Worm (Caenorhabditis elegans) whole organism, L2 larva: ENCODE results near the gene Y41D4B.14.

Experiments
- C34F6.9 ChIP-seq: fragments of 150-350 bp; optimal IDR thresholded peaks from 2 replicates; lab custom pipeline; 2014; ENCODE audit warnings: missing biosample characterization, missing genetic modification characterization
- F13H6.1 ChIP-seq: sonication (generic microtip); optimal IDR thresholded peaks from 2 replicates; lab custom pipeline; 2016; ENCODE audit warnings: missing genetic modification characterization, missing compliant biosample characterization
- ZK546.5 ChIP-seq: sonication (generic microtip); optimal IDR thresholded peaks from 2 replicates; lab custom pipeline; 2017; ENCODE audit warnings: missing biosample characterization, missing genetic modification characterization
- ama-1 ChIP-seq: fragments of 150-350 bp; optimal IDR thresholded peaks from 2 replicates; lab custom pipeline; 2018; ENCODE audit warnings: inconsistent platforms
- blmp-1 ChIP-seq: sonication (generic microtip); optimal IDR thresholded peaks from 2 replicates; lab custom pipeline; 2017; ENCODE audit warnings: missing genetic modification characterization, mild to moderate bottlenecking, missing compliant biosample characterization, antibody characterized with exemption, moderate library complexity; ENCODE audit not compliant: insufficient read depth
- ceh-16 ChIP-seq: fragments of 150-350 bp; optimal IDR thresholded peaks from 2 replicates; lab custom pipeline; 2014; ENCODE audit warnings: missing biosample characterization, missing genetic modification characterization
- ceh-82 ChIP-seq: fragments of 150-350 bp; optimal IDR thresholded peaks from 2 replicates; lab custom pipeline; 2014; ENCODE audit warnings: missing biosample characterization, missing genetic modification characterization
- crh-2 ChIP-seq: sonication (generic microtip); optimal IDR thresholded peaks from 2 replicates; lab custom pipeline; 2017; ENCODE audit warnings: missing biosample characterization, missing genetic modification characterization
- dmd-4 ChIP-seq: sonication (generic microtip); optimal IDR thresholded peaks from 2 replicates; lab custom pipeline; 2017; ENCODE audit warnings: missing biosample characterization, missing genetic modification characterization
- elt-1 ChIP-seq: fragments of 150-350 bp; optimal IDR thresholded peaks from 2 replicates; lab custom pipeline; 2014; ENCODE audit warnings: missing biosample characterization, missing genetic modification characterization
- elt-3 ChIP-seq: sonication (generic microtip); optimal IDR thresholded peaks from 2 replicates; lab custom pipeline; 2017; ENCODE audit warnings: missing biosample characterization, missing genetic modification characterization
- lin-13 ChIP-seq: fragments of 150-350 bp; optimal IDR thresholded peaks from 2 replicates; lab custom pipeline; 2014; ENCODE audit warnings: missing biosample characterization, missing genetic modification reagents, missing genetic modification characterization
- lin-39 ChIP-seq: fragments of 150-350 bp; optimal IDR thresholded peaks from 2 replicates; lab custom pipeline; 2014; ENCODE audit warnings: missing biosample characterization, missing genetic modification reagents, missing genetic modification characterization
- lsy-2 ChIP-seq, 2 experiments: fragments of 150-350 bp in 1 of 2; sonication (generic microtip) in 1 of 2; optimal IDR thresholded peaks; 2 replicates each; lab custom pipeline; 2014 to 2017; ENCODE audit warnings: missing biosample characterization in 2 of 2, missing genetic modification characterization in 2 of 2
- mab-5 ChIP-seq: fragments of 150-350 bp; optimal IDR thresholded peaks from 2 replicates; lab custom pipeline; 2014; ENCODE audit warnings: missing biosample characterization, missing genetic modification characterization
- mbf-1 ChIP-seq: sonication (generic microtip); optimal IDR thresholded peaks from 2 replicates; lab custom pipeline; 2017; ENCODE audit warnings: missing biosample characterization, missing genetic modification characterization
- nhr-12 ChIP-seq: fragments of 150-350 bp; optimal IDR thresholded peaks from 2 replicates; lab custom pipeline; 2014; ENCODE audit warnings: missing biosample characterization, missing genetic modification characterization
- nhr-21 ChIP-seq: fragments of 150-350 bp; optimal IDR thresholded peaks from 2 replicates; lab custom pipeline; 2014; ENCODE audit warnings: missing biosample characterization, missing genetic modification characterization
- nhr-23 ChIP-seq: fragments of 150-350 bp; optimal IDR thresholded peaks from 2 replicates; lab custom pipeline; 2014; ENCODE audit warnings: missing biosample characterization, missing genetic modification reagents, missing genetic modification characterization
- nhr-25 ChIP-seq: fragments of 150-350 bp; sonication (generic microtip); optimal IDR thresholded peaks from 3 replicates; lab custom pipeline; 2014; ENCODE audit warnings: missing biosample characterization, missing genetic modification characterization
- nhr-6 ChIP-seq: fragments of 150-350 bp; optimal IDR thresholded peaks from 2 replicates; lab custom pipeline; 2014; ENCODE audit warnings: missing biosample characterization, missing genetic modification characterization
- nhr-77 ChIP-seq: fragments of 150-350 bp; optimal IDR thresholded peaks from 2 replicates; lab custom pipeline; 2014; ENCODE audit warnings: missing biosample characterization, missing genetic modification characterization
- skn-1 ChIP-seq: sonication (generic microtip); optimal IDR thresholded peaks from 2 replicates; lab custom pipeline; 2017; ENCODE audit warnings: missing biosample characterization, missing genetic modification characterization
- sma-9 ChIP-seq, 2 experiments: fragments of 150-350 bp in 1 of 2; sonication (generic microtip) in 1 of 2; optimal IDR thresholded peaks; 2 replicates each; lab custom pipeline; 2014 to 2016; ENCODE audit warnings: missing genetic modification characterization in 2 of 2, mild to moderate bottlenecking in 1 of 2, missing biosample characterization in 1 of 2, missing compliant biosample characterization in 1 of 2, missing genetic modification reagents in 1 of 2, moderate library complexity in 1 of 2
- snpc-4 ChIP-seq: fragments of 150-350 bp; optimal IDR thresholded peaks from 2 replicates; lab custom pipeline; 2014; ENCODE audit warnings: missing biosample characterization, missing genetic modification characterization
- unc-55 ChIP-seq: fragments of 150-350 bp; sonication (generic microtip); optimal IDR thresholded peaks from 3 replicates; lab custom pipeline; 2014; ENCODE audit warnings: missing biosample characterization, missing genetic modification reagents, missing genetic modification characterization
- unc-62 ChIP-seq: fragments of 150-350 bp; optimal IDR thresholded peaks from 2 replicates; lab custom pipeline; 2014; ENCODE audit warnings: missing biosample characterization, missing genetic modification reagents, missing genetic modification characterization
- ztf-4 ChIP-seq: fragments of 150-350 bp; optimal IDR thresholded peaks from 2 replicates; lab custom pipeline; 2014; ENCODE audit warnings: missing biosample characterization, missing genetic modification characterization

Gene Y41D4B.14

ce11 chrIV:1576731-1577130 is at the start of gene Y41D4B.14:
Gene Y41D4B.14 (plus strand): TSS chrIV:1577031.
- TF ChIP-seq elt-3 (tag; lab: Kevin White, UChicago) (no peak), mab-5 (tag; lab: Kevin White, UChicago) (no peak), nhr-21 (tag; lab: Kevin White, UChicago) (no peak), nhr-12 (no peak), snpc-4 (no peak), nhr-23 (tag; lab: Kevin White, UChicago) (no peak)

ce11 chrIV:1536316-1536715 is 40.5 kb upstream of the Y41D4B.14 start, which contains the start of gene K03H6.5:
Gene K03H6.5 (minus strand): TSS chrIV:1536416.
- TF ChIP-seq sma-9 (GFP tag; optimal IDR thresholded peaks at IDR 0.05; lab: Kevin White, UChicago) (no peak), sma-9 (tag; optimal IDR thresholded peaks at IDR 0.05; lab: Kevin White, UChicago) (no peak), nhr-77 (no peak), nhr-6 (tag; lab: Kevin White, UChicago) (no peak), lsy-2 (tag; optimal IDR thresholded peaks at IDR 0.05; lab: Kevin White, UChicago) (no peak), ZK546.5 (tag; lab: Kevin White, UChicago) (no peak), unc-55 (no peak)

ce11 chrIV:1547129-1547528 is 29.7 kb upstream of the Y41D4B.14 start:
- TF ChIP-seq nhr-25 (tag; lab: Kevin White, UChicago): peak; percentile 64
- no peak for TF ChIP-seq nhr-6 (tag; lab: Kevin White, UChicago)
- peak; percentile 88 for TF ChIP-seq blmp-1 (tag; lab: Kevin White, UChicago)
- TF ChIP-seq lin-39 (tag; lab: Kevin White, UChicago): no peak
- no peak for TF ChIP-seq mbf-1 (tag; lab: Kevin White, UChicago)
- TF ChIP-seq ceh-16 (tag; lab: Kevin White, UChicago): peak; percentile 63

ce11 chrIV:1548457-1548861 is 28.4 kb upstream of the Y41D4B.14 start, which contains the start of gene col-107:
Gene col-107 (plus strand): TSS chrIV:1548721.
- TF ChIP-seq blmp-1 (tag; lab: Kevin White, UChicago) (peak; percentile 12), ceh-82 (tag; lab: Kevin White, UChicago) (no peak), nhr-12 (no peak), nhr-25 (tag; lab: Kevin White, UChicago) (peak; percentile 67), ama-1 (lab: Kevin White, UChicago) (peak; percentile 89), ceh-16 (tag; lab: Kevin White, UChicago) (peak; percentile 50)

ce11 chrIV:1549095-1550093 is 27.4 kb upstream of the Y41D4B.14 start:
- peak; percentile 71 for TF ChIP-seq nhr-25 (tag; lab: Kevin White, UChicago)
- no peak for TF ChIP-seq elt-3 (tag; lab: Kevin White, UChicago)
- no peak for TF ChIP-seq mab-5 (tag; lab: Kevin White, UChicago)
- TF ChIP-seq unc-62 (GFP tag; lab: Kevin White, UChicago): no peak
- no peak for TF ChIP-seq dmd-4 (tag; lab: Kevin White, UChicago)
- peak; percentile 4 for TF ChIP-seq F13H6.1 (tag; lab: Kevin White, UChicago)
- no peak for TF ChIP-seq lsy-2 (tag; optimal IDR thresholded peaks at IDR 0.05; lab: Kevin White, UChicago)
- no peak for TF ChIP-seq nhr-12
- no peak for TF ChIP-seq blmp-1 (tag; lab: Kevin White, UChicago)
- TF ChIP-seq ztf-4 (tag; lab: Kevin White, UChicago): no peak
- no peak for TF ChIP-seq crh-2
- no peak for TF ChIP-seq nhr-21 (tag; lab: Kevin White, UChicago)
- no peak for TF ChIP-seq elt-1 (tag; lab: Kevin White, UChicago)
- TF ChIP-seq C34F6.9: no peak
- TF ChIP-seq ama-1 (lab: Kevin White, UChicago): peak; percentile 75
- no peak for TF ChIP-seq skn-1 (tag; lab: Kevin White, UChicago)

- no peak for TF ChIP-seq lin-13
Observed at ce11 chrIV:1550131-1550530, 26.7 kb upstream of the Y41D4B.14 start, which contains the start of gene C34H4.5. Gene C34H4.5 (minus strand): TSS chrIV:1550231.
